Worm (Caenorhabditis elegans) whole organism, L2 larva: Measurements from ENCODE around the gene F57A10.4.

ENCODE experiments used
- ZK546.5 ChIP-seq: sonication (generic microtip); optimal IDR thresholded peaks from 2 replicates; lab custom pipeline; 2017; ENCODE audit warnings: missing biosample characterization, missing genetic modification characterization
- ama-1 ChIP-seq: fragments of 150-350 bp; optimal IDR thresholded peaks from 2 replicates; lab custom pipeline; 2018; ENCODE audit warnings: inconsistent platforms
- ceh-82 ChIP-seq: fragments of 150-350 bp; optimal IDR thresholded peaks from 2 replicates; lab custom pipeline; 2014; ENCODE audit warnings: missing biosample characterization, missing genetic modification characterization
- elt-3 ChIP-seq: sonication (generic microtip); optimal IDR thresholded peaks from 2 replicates; lab custom pipeline; 2017; ENCODE audit warnings: missing biosample characterization, missing genetic modification characterization
- lin-13 ChIP-seq: fragments of 150-350 bp; optimal IDR thresholded peaks from 2 replicates; lab custom pipeline; 2014; ENCODE audit warnings: missing biosample characterization, missing genetic modification reagents, missing genetic modification characterization
- lin-39 ChIP-seq: fragments of 150-350 bp; optimal IDR thresholded peaks from 2 replicates; lab custom pipeline; 2014; ENCODE audit warnings: missing biosample characterization, missing genetic modification reagents, missing genetic modification characterization
- lsy-2 ChIP-seq, 2 experiments: fragments of 150-350 bp in 1 of 2; sonication (generic microtip) in 1 of 2; optimal IDR thresholded peaks; 2 replicates each; lab custom pipeline; 2014 to 2017; ENCODE audit warnings: missing biosample characterization in 2 of 2, missing genetic modification characterization in 2 of 2
- mab-5 ChIP-seq: fragments of 150-350 bp; optimal IDR thresholded peaks from 2 replicates; lab custom pipeline; 2014; ENCODE audit warnings: missing biosample characterization, missing genetic modification characterization
- nhr-237 ChIP-seq: fragments of 150-350 bp; optimal IDR thresholded peaks from 2 replicates; lab custom pipeline; 2014; ENCODE audit warnings: missing biosample characterization, missing genetic modification characterization
- nhr-77 ChIP-seq: fragments of 150-350 bp; optimal IDR thresholded peaks from 2 replicates; lab custom pipeline; 2014; ENCODE audit warnings: missing biosample characterization, missing genetic modification characterization

DNA sequence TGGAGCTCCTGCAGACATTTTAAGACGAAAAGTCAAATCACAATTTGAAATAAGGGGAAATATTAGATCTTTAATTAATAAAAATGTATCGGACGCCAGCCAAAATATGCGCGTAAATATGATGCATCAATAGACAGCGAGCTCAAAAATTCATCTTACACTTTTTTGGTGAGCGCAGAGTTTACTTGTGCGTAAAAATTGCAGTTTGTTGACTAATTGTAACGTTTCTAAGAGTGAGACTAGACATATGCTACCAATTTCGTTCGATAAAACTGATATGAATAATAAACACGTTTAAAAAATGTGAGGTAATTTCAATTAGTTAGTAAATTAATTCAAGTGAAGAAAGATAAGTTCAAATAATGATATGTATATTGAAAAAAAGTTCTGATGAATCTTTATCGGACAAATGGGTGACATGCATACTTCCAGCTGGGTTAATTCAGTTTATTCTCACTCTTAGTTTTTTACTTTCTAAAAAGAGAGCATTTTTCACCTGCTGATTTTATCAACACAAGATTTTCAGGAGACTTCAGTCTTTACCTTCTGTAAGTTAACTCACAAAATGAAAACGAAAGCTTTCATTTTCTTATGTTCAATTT lies 10.0 kb downstream of the F57A10.4 start, which contains the start of the genes nhr-285 and irld-52:
- TF ChIP-seq lsy-2 (tag; optimal IDR thresholded peaks at IDR 0.05; lab: Kevin White, UChicago) (no peak), lin-39 (no peak), lin-13 (no peak), nhr-77 (tag; lab: Kevin White, UChicago) (no peak), mab-5 (no peak), elt-3 (no peak), nhr-237 (tag; lab: Kevin White, UChicago) (no peak), ama-1 (no peak), ceh-82 (no peak), ZK546.5 (tag; lab: Kevin White, UChicago) (no peak)
